Worm (Caenorhabditis elegans) whole organism, mixed stage, embryonic: ENCODE measurements around the gene C08E8.6.

Experiments used
- bed-3 ChIP-seq: fragments of 200-800 bp; sonication (Bioruptor generic); optimal IDR thresholded peaks from 3 replicates; lab custom pipeline; 2018; ENCODE audit warnings: mild to moderate bottlenecking, missing genetic modification characterization, moderate library complexity, missing compliant biosample characterization
- elt-1 ChIP-seq: sonication (generic microtip); optimal IDR thresholded peaks from 2 replicates; lab custom pipeline; 2017; ENCODE audit warnings: missing genetic modification characterization, mild to moderate bottlenecking, missing compliant biosample characterization, antibody characterized with exemption, moderate library complexity, borderline replicate concordance; ENCODE audit not compliant: insufficient read depth
- lin-13 ChIP-seq: fragments of 150-350 bp; optimal IDR thresholded peaks from 2 replicates; lab custom pipeline; 2014; ENCODE audit warnings: missing biosample characterization, missing genetic modification characterization
- lin-32 ChIP-seq: fragments of 200-800 bp; sonication (Bioruptor generic); optimal IDR thresholded peaks from 2 replicates; lab custom pipeline; 2018; ENCODE audit warnings: mild to moderate bottlenecking, missing genetic modification characterization, missing compliant biosample characterization
- lsy-2 ChIP-seq: fragments of 150-350 bp; optimal IDR thresholded peaks from 2 replicates; lab custom pipeline; 2014; ENCODE audit warnings: missing biosample characterization, missing genetic modification characterization
- nhr-12 ChIP-seq: fragments of 150-350 bp; optimal IDR thresholded peaks from 2 replicates; lab custom pipeline; 2014; ENCODE audit warnings: missing biosample characterization, missing genetic modification characterization
- nhr-2 ChIP-seq: fragments of 150-350 bp; optimal IDR thresholded peaks from 2 replicates; lab custom pipeline; 2014; ENCODE audit warnings: missing biosample characterization, missing genetic modification characterization
- nhr-237 ChIP-seq: fragments of 150-350 bp; optimal IDR thresholded peaks from 2 replicates; lab custom pipeline; 2014; ENCODE audit warnings: missing biosample characterization, missing genetic modification characterization
- snpc-4 ChIP-seq: fragments of 150-350 bp; optimal IDR thresholded peaks from 2 replicates; lab custom pipeline; 2014; ENCODE audit warnings: missing biosample characterization, missing genetic modification characterization
- sptf-1 ChIP-seq: sonication (generic microtip); optimal IDR thresholded peaks from 2 replicates; lab custom pipeline; 2017; ENCODE audit warnings: mild to moderate bottlenecking, missing genetic modification characterization, moderate library complexity, missing compliant biosample characterization
- unc-39 ChIP-seq: fragments of 150-350 bp; optimal IDR thresholded peaks from 2 replicates; lab custom pipeline; 2014; ENCODE audit warnings: missing biosample characterization, missing genetic modification characterization
- unc-62 ChIP-seq: fragments of 150-350 bp; optimal IDR thresholded peaks from 2 replicates; lab custom pipeline; 2014; ENCODE audit warnings: missing biosample characterization, missing genetic modification reagents, missing genetic modification characterization
- ztf-11 ChIP-seq: fragments of 150-350 bp; optimal IDR thresholded peaks from 2 replicates; lab custom pipeline; 2014; ENCODE audit warnings: missing biosample characterization, missing genetic modification characterization

DNA sequence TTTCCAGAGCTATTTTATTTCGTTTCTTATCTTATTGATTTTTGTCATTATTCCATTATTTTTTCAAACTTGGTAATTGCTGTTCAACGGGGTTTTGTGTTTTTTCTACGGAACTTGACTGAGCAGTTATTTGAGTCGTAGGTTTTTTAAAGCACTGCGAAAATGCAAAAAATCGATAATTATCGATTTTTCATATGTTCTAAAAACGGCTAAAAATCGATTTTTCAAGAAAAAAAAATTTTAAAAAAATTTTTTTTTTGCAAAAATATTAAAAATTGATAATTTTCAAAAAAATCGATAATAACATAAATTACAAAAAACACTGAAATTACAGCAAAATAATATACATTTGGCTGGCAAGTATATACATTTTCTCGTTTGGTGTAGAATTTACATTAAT, 7.3 kb upstream of the C08E8.6 start:
- TF ChIP-seq bed-3 (GFP tag; lab: Kevin White, UChicago) (no peak), lin-13 (tag; lab: Kevin White, UChicago) (no peak), ztf-11 (tag; lab: Kevin White, UChicago) (no peak), unc-62 (GFP tag; lab: Kevin White, UChicago) (no peak), sptf-1 (tag; lab: Kevin White, UChicago) (no peak), lsy-2 (no peak), unc-39 (tag; lab: Kevin White, UChicago) (no peak), snpc-4 (no peak), nhr-237 (tag; lab: Kevin White, UChicago) (no peak), lin-32 (GFP tag; lab: Kevin White, UChicago) (no peak), nhr-2 (tag; lab: Kevin White, UChicago) (no peak), elt-1 (tag; lab: Kevin White, UChicago) (no peak), nhr-12 (tag; lab: Kevin White, UChicago) (no peak)
